Worm (Caenorhabditis elegans): ENCODE measurements around the gene gst-31.

The gst-31 gene

DNA sequence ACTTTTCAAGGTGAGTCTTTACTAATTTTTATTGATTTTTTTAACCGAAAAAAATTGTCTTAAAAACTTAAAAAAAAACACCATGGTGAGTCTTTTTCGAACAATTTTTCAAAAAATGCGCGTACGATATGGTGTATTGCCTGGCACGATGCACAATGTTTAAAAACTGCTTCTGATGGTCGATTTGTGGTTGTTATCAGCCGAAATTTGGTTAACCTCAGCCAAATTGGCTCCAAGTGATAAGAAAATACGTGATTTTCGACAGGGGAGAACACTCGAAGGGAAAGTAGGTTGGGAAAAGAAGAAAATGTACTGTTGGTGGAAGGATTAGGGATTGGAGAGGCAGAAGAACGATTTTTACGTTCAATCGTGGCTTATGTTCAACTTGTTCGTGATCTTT lies 32.8 kb upstream of the gst-31 start:
- no peak for TF ChIP-seq ztf-23 (GFP tag; IDR thresholded peaks at IDR 0.05)
- no peak for TF ChIP-seq tab-1 (GFP tag; IDR thresholded peaks at IDR 0.05)
- TF ChIP-seq T22C8.4 (GFP tag; IDR thresholded peaks at IDR 0.05), result no peak
- no peak for TF ChIP-seq med-1 (GFP tag; optimal IDR thresholded peaks at IDR 0.05; ENCODE audit: insufficient read depth)
- no peak for TF ChIP-seq klf-2 (GFP tag; conservative IDR thresholded peaks at IDR 0.05)
- no peak for TF ChIP-seq flt-1 (GFP tag; IDR thresholded peaks at IDR 0.05)
- no peak for TF ChIP-seq ref-1 (GFP tag; conservative IDR thresholded peaks at IDR 0.05)

- no peak for TF ChIP-seq cog-1 (tag; optimal IDR thresholded peaks at IDR 0.05)
- no peak for TF ChIP-seq ztf-29 (GFP tag; IDR thresholded peaks at IDR 0.05)
- no peak for TF ChIP-seq med-1 (GFP tag; optimal IDR thresholded peaks at IDR 0.05; ENCODE audit: insufficient read depth)
- TF ChIP-seq klf-2 (GFP tag; conservative IDR thresholded peaks at IDR 0.05), result no peak
- TF ChIP-seq tab-1 (GFP tag; IDR thresholded peaks at IDR 0.05), result no peak
- TF ChIP-seq T22C8.4 (GFP tag; IDR thresholded peaks at IDR 0.05), result no peak
- TF ChIP-seq flt-1 (GFP tag; IDR thresholded peaks at IDR 0.05), result no peak
- no peak for TF ChIP-seq ref-1 (GFP tag; conservative IDR thresholded peaks at IDR 0.05)
- TF ChIP-seq ztf-23 (GFP tag; IDR thresholded peaks at IDR 0.05), result no peak
Measured at ce11 chrII:15206234-15206633, 31.5 kb upstream of the gst-31 start.

DNA sequence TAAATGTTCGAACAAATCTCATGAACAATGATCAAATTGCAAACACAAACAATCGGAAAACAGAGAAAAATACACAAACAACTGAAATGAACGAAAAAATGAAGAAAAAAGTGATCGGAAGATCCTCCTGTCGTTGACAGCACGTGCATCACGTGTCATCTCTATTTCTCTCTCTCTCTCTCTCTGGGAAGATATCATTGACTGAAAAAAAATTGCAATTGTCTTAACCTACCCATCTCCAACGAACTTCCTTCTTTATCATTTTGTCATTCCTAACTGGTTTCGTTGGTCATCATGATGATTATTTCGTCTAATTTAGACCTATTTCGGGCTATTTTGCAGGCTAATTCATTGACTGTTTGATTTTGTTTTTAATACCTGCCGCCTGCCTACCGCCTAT lies 30.6 kb upstream of the gst-31 start:
- no peak for TF ChIP-seq cog-1 (tag; optimal IDR thresholded peaks at IDR 0.05)
- no peak for TF ChIP-seq flt-1 (GFP tag; IDR thresholded peaks at IDR 0.05)
- no peak for TF ChIP-seq klf-2 (GFP tag; conservative IDR thresholded peaks at IDR 0.05)
- no peak for TF ChIP-seq med-1 (GFP tag; optimal IDR thresholded peaks at IDR 0.05; ENCODE audit: insufficient read depth)

- TF ChIP-seq flt-1 (GFP tag; IDR thresholded peaks at IDR 0.05) (no peak), klf-2 (GFP tag; conservative IDR thresholded peaks at IDR 0.05) (no peak), ztf-29 (GFP tag; IDR thresholded peaks at IDR 0.05) (no peak), ref-1 (GFP tag; conservative IDR thresholded peaks at IDR 0.05) (no peak)
Measured at ce11 chrII:15204069-15204850, 29.5 kb upstream of the gst-31 start.

DNA sequence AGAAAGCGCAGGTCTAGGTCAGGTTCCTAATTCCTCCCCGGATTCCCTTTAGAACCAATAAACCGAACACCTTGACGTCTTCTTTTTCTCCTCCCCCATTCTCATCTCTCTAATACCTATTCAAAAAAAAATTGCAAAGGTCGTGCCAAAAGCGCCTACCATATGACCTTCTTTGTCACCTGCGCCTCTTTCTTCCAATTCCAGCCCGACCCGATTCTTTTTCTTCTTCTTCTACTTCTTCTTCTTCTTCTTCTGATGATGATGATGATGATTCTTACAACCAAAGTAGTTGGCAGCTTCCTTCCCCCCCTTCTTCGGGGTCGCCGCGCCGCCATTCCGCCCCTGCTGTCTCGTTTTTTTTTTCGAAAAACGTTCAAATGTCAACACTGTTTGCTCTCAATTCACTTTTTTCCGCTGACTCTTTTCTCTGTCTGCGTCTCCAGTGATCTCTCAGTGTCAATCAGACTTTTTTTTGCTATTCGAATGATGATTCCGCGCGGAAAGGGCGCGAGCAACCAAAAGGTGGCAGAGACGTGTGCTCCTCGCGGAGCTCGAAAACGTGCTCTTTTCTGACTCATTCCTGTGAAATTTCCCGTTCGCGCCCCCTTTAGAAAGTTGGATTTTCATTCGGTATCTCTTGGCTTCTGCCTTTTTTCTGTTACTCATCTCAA lies 28.8 kb upstream of the gst-31 start:
- TF ChIP-seq klf-2 (GFP tag; conservative IDR thresholded peaks at IDR 0.05), result no peak
- no peak for TF ChIP-seq med-1 (GFP tag; optimal IDR thresholded peaks at IDR 0.05; ENCODE audit: insufficient read depth)
- no peak for TF ChIP-seq flt-1 (GFP tag; IDR thresholded peaks at IDR 0.05)
- no peak for TF ChIP-seq ztf-29 (GFP tag; IDR thresholded peaks at IDR 0.05)

DNA sequence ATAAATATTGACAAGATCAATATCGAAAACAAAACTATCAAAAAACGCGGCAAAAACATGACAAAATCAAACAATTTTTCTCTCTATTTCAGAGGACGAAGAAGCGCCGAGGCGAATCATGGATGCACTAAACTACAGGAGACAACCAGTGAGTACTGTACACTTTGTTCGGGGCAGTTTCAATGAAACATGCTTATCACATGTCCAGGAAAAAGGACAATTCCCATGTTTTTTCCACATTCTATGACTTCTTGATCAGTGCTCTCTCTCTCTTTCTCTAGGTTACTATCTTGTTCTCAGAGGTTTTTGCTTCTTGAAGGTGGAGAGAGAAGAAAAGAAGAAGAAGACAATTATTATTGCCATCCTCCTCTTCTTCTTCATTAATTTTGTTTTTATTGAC lies 22.7 kb upstream of the gst-31 start:
- TF ChIP-seq cog-1 (tag; optimal IDR thresholded peaks at IDR 0.05) (no peak), ztf-29 (GFP tag; IDR thresholded peaks at IDR 0.05) (no peak), flt-1 (GFP tag; IDR thresholded peaks at IDR 0.05) (no peak), ref-1 (GFP tag; conservative IDR thresholded peaks at IDR 0.05) (no peak), tab-1 (GFP tag; IDR thresholded peaks at IDR 0.05) (no peak), T22C8.4 (GFP tag; IDR thresholded peaks at IDR 0.05) (no peak), med-1 (GFP tag; optimal IDR thresholded peaks at IDR 0.05; ENCODE audit: insufficient read depth) (no peak), ztf-23 (GFP tag; IDR thresholded peaks at IDR 0.05) (no peak), klf-2 (GFP tag; conservative IDR thresholded peaks at IDR 0.05) (no peak)

DNA sequence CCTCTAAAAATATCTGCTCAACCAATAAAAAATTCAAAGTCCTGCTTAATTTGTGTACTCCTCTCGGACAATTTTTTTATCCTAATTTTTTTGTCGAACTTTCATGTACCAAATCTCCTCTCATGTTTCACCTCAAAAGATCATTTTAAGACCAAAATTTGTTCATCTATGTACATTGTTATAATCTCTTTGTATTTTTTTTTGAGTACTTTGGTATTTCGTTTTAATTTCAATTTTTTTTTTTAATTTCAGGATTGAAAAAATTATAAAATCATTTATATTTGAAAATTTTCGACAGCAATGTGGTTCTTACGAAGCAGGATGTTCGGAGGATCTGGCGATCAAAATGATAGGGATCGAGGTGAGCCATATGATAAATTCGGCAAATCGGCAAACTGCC lies 21.7 kb upstream of the gst-31 start, which contains the start of gene spsb-1:
spsb-1 (plus strand) TSS at position 301 of the 400 bp plus-strand sequence.
- no peak for TF ChIP-seq flt-1 (GFP tag; IDR thresholded peaks at IDR 0.05)

DNA sequence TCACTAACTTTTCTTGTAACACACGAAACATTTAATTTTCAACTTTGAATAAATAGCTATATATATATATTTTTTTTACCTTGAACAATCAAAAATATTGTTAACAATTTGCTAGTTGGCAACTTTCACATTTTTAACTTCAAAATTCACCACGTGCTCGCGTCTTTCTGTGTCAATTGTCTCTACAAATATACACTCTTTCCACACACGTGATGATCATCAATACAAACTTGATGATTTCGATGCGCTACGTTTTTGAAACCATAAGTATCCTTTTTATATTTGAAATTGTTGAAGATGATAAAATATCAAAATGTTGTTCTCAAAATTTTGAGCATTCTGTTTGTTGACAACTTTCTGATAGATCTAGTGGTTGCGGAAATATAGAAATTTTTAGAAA lies 20.6 kb upstream of the gst-31 start:
- TF ChIP-seq ref-1 (GFP tag; conservative IDR thresholded peaks at IDR 0.05), result no peak
- no peak for TF ChIP-seq med-1 (GFP tag; optimal IDR thresholded peaks at IDR 0.05; ENCODE audit: insufficient read depth)
- no peak for TF ChIP-seq flt-1 (GFP tag; IDR thresholded peaks at IDR 0.05)
- no peak for TF ChIP-seq tab-1 (GFP tag; IDR thresholded peaks at IDR 0.05)
- TF ChIP-seq ztf-29 (GFP tag; IDR thresholded peaks at IDR 0.05), result no peak
- no peak for TF ChIP-seq klf-2 (GFP tag; conservative IDR thresholded peaks at IDR 0.05)
- no peak for TF ChIP-seq cog-1 (tag; optimal IDR thresholded peaks at IDR 0.05)
- TF ChIP-seq T22C8.4 (GFP tag; IDR thresholded peaks at IDR 0.05), result no peak
- TF ChIP-seq ztf-23 (GFP tag; IDR thresholded peaks at IDR 0.05), result no peak

DNA sequence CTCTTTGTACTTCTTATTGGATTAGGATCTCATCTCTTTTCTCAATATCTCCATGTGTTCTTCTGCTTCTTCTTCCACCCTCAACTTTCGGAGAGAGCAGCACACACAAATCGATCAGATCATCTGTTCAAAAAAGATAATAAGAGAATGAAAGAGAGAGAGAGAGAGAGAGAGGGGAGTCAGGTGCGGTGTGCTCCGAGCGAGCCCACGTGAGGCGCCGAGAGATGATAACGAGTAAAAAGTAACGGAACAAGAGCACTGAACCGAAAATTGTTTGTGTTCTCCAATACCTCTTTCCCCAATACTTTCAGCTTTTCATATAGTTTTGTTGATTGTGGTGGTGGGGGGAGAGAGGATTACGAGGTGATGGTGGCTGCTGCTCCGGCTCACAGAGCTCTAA lies 19.2 kb upstream of the gst-31 start:
- TF ChIP-seq ztf-29 (GFP tag; IDR thresholded peaks at IDR 0.05) (no peak), flt-1 (GFP tag; IDR thresholded peaks at IDR 0.05) (no peak), ref-1 (GFP tag; conservative IDR thresholded peaks at IDR 0.05) (no peak), tab-1 (GFP tag; IDR thresholded peaks at IDR 0.05) (no peak), T22C8.4 (GFP tag; IDR thresholded peaks at IDR 0.05) (no peak), klf-2 (GFP tag; conservative IDR thresholded peaks at IDR 0.05) (no peak), cog-1 (tag; optimal IDR thresholded peaks at IDR 0.05) (no peak), med-1 (GFP tag; optimal IDR thresholded peaks at IDR 0.05; ENCODE audit: insufficient read depth) (no peak), ztf-23 (GFP tag; IDR thresholded peaks at IDR 0.05) (no peak)

- TF ChIP-seq ref-1 (GFP tag; conservative IDR thresholded peaks at IDR 0.05), result no peak
Measured at ce11 chrII:15190971-15191370, 16.2 kb upstream of the gst-31 start.
